Worm (Caenorhabditis elegans) whole organism, L4 larva: ENCODE measurements around the gene F59B10.5.

ENCODE experiments used
- F26F4.8 ChIP-seq: fragments of 200-800 bp; sonication (Bioruptor generic); conservative IDR thresholded peaks from 2 replicates; pipeline ENCODE4 v1.3.6; 2022; ENCODE audit warnings: missing genetic modification characterization, missing compliant biosample characterization
- R02D3.7 ChIP-seq: fragments of 150-350 bp; sonication (generic microtip); optimal IDR thresholded peaks from 3 replicates; lab custom pipeline; 2014; ENCODE audit warnings: missing biosample characterization, missing genetic modification characterization
- T26A8.4 ChIP-seq: fragments of 200-800 bp; sonication (Bioruptor generic); IDR thresholded peaks from 2 replicates; pipeline ENCODE4 v1.3.6; 2022; ENCODE audit warnings: missing genetic modification characterization, missing compliant biosample characterization
- Y105C5A.15 ChIP-seq: fragments of 200-800 bp; sonication (Bioruptor generic); IDR thresholded peaks from 2 replicates; pipeline ENCODE4 v1.3.6; 2022; ENCODE audit warnings: missing genetic modification characterization, missing compliant biosample characterization
- ZK337.2 ChIP-seq: fragments of 200-800 bp; sonication (Bioruptor generic); IDR thresholded peaks from 2 replicates; pipeline ENCODE4 v1.3.6; 2022; ENCODE audit warnings: missing genetic modification reagents, missing genetic modification characterization, missing compliant biosample characterization
- aha-1 ChIP-seq: fragments of 150-350 bp; peaks from one replicate; lab custom pipeline; 2014; ENCODE audit warnings: missing biosample characterization, missing genetic modification characterization
- arid-1 ChIP-seq: fragments of 200-800 bp; sonication (Bioruptor generic); conservative IDR thresholded peaks from 2 replicates; pipeline ENCODE4 v1.3.6; 2022; ENCODE audit warnings: missing genetic modification reagents, missing genetic modification characterization, missing compliant biosample characterization
- ceh-20 ChIP-seq: fragments of 200-800 bp; sonication (Bioruptor generic); IDR thresholded peaks from 2 replicates; pipeline ENCODE4 v1.3.6; 2022; ENCODE audit warnings: missing genetic modification reagents, missing genetic modification characterization, missing compliant biosample characterization
- ceh-32 ChIP-seq: sonication (generic microtip); optimal IDR thresholded peaks from 2 replicates; lab custom pipeline; 2016; ENCODE audit warnings: mild to moderate bottlenecking, missing genetic modification characterization, missing compliant biosample characterization; ENCODE audit not compliant: poor library complexity
- cey-2 ChIP-seq: sonication (generic microtip); optimal IDR thresholded peaks from 3 replicates; lab custom pipeline; 2017; ENCODE audit warnings: missing genetic modification characterization, mild to moderate bottlenecking, missing compliant biosample characterization, antibody characterized with exemption, borderline replicate concordance; ENCODE audit not compliant: insufficient read depth
- ctbp-1 ChIP-seq: fragments of 200-800 bp; sonication (Bioruptor generic); IDR thresholded peaks from 2 replicates; pipeline ENCODE4 v1.3.6; 2022; ENCODE audit warnings: missing genetic modification reagents, missing genetic modification characterization, missing compliant biosample characterization
- daf-19 ChIP-seq: fragments of 200-800 bp; sonication (Bioruptor generic); conservative IDR thresholded peaks from 2 replicates; pipeline ENCODE4 v1.3.6; 2022; ENCODE audit warnings: missing genetic modification characterization, missing compliant biosample characterization
- daf-8 ChIP-seq: fragments of 200-800 bp; sonication (Bioruptor generic); IDR thresholded peaks from 2 replicates; pipeline ENCODE4 v1.3.6; 2022; ENCODE audit warnings: missing genetic modification characterization, missing compliant biosample characterization
- dmd-8 ChIP-seq: fragments of 200-800 bp; sonication (Bioruptor generic); IDR thresholded peaks from 2 replicates; pipeline ENCODE4 v1.3.6; 2022; ENCODE audit warnings: missing genetic modification characterization, missing compliant biosample characterization
- dmd-9 ChIP-seq: fragments of 200-800 bp; sonication (Bioruptor generic); IDR thresholded peaks from 2 replicates; pipeline ENCODE4 v1.3.6; 2022; ENCODE audit warnings: missing genetic modification reagents, missing genetic modification characterization, missing compliant biosample characterization
- dpl-1 ChIP-seq: fragments of 150-350 bp; optimal IDR thresholded peaks from 2 replicates; lab custom pipeline; 2014; ENCODE audit warnings: missing biosample characterization, missing genetic modification reagents, missing genetic modification characterization
- dve-1 ChIP-seq: sonication (generic microtip); optimal IDR thresholded peaks from 2 replicates; lab custom pipeline; 2017; ENCODE audit warnings: antibody characterized with exemption, mild to moderate bottlenecking, missing genetic modification characterization, missing compliant biosample characterization; ENCODE audit not compliant: insufficient read depth
- egl-43 ChIP-seq: fragments of 200-800 bp; sonication (Bioruptor generic); IDR thresholded peaks from 2 replicates; pipeline ENCODE4 v1.3.6; 2022; ENCODE audit warnings: missing genetic modification reagents, missing genetic modification characterization, missing compliant biosample characterization
- hlh-11 ChIP-seq: fragments of 200-800 bp; sonication (Bioruptor generic); optimal IDR thresholded peaks from 2 replicates; lab custom pipeline; 2018; ENCODE audit warnings: mild to moderate bottlenecking, missing genetic modification characterization, missing compliant biosample characterization
- hlh-30 ChIP-seq: sonication (generic microtip); optimal IDR thresholded peaks from 2 replicates; lab custom pipeline; 2017; ENCODE audit warnings: antibody characterized with exemption, mild to moderate bottlenecking, missing genetic modification characterization, missing compliant biosample characterization; ENCODE audit not compliant: insufficient read depth
- hmg-1.1 ChIP-seq: fragments of 200-800 bp; sonication (Bioruptor generic); IDR thresholded peaks from 2 replicates; pipeline ENCODE4 v1.3.6; 2022; ENCODE audit warnings: missing genetic modification reagents, missing genetic modification characterization, missing compliant biosample characterization
- lim-7 ChIP-seq: fragments of 200-800 bp; sonication (Bioruptor generic); IDR thresholded peaks from 2 replicates; pipeline ENCODE4 v1.3.6; 2022; ENCODE audit warnings: missing genetic modification characterization, missing compliant biosample characterization
- lin-1 ChIP-seq: fragments of 200-800 bp; sonication (Bioruptor generic); IDR thresholded peaks from 2 replicates; pipeline ENCODE4 v1.3.6; 2022; ENCODE audit warnings: missing genetic modification reagents, missing genetic modification characterization, missing compliant biosample characterization
- lin-13 ChIP-seq: fragments of 150-350 bp; optimal IDR thresholded peaks from 2 replicates; lab custom pipeline; 2014; ENCODE audit warnings: missing biosample characterization, missing genetic modification reagents, missing genetic modification characterization
- lin-29 ChIP-seq: fragments of 200-800 bp; sonication (Bioruptor generic); IDR thresholded peaks from 2 replicates; pipeline ENCODE4 v1.3.6; 2022; ENCODE audit warnings: missing genetic modification reagents, missing genetic modification characterization, missing compliant biosample characterization
- lin-38 ChIP-seq: fragments of 200-800 bp; sonication (Bioruptor generic); IDR thresholded peaks from 2 replicates; pipeline ENCODE4 v1.3.6; 2022; ENCODE audit warnings: missing genetic modification reagents, missing genetic modification characterization, missing compliant biosample characterization
- lir-3 ChIP-seq: sonication (generic microtip); optimal IDR thresholded peaks from 2 replicates; lab custom pipeline; 2016; ENCODE audit warnings: mild to moderate bottlenecking, missing genetic modification characterization, missing compliant biosample characterization
- madf-5 ChIP-seq, 2 experiments: fragments of 200-800 bp; sonication (Bioruptor generic); IDR thresholded peaks; 2 replicates each; pipeline ENCODE4 v1.3.6; 2022; ENCODE audit warnings: missing compliant biosample characterization in 2 of 2, missing genetic modification characterization in 2 of 2
- mep-1 ChIP-seq: fragments of 150-350 bp; sonication (generic microtip); optimal IDR thresholded peaks from 3 replicates; lab custom pipeline; 2014; ENCODE audit warnings: missing biosample characterization, missing genetic modification characterization
- nhr-11 ChIP-seq: fragments of 150-350 bp; optimal IDR thresholded peaks from 2 replicates; lab custom pipeline; 2014; ENCODE audit warnings: missing biosample characterization, missing genetic modification characterization
- nhr-111 ChIP-seq: fragments of 200-800 bp; sonication (Bioruptor generic); optimal IDR thresholded peaks from 2 replicates; lab custom pipeline; 2018; ENCODE audit warnings: mild to moderate bottlenecking, missing genetic modification characterization, missing compliant biosample characterization
- nhr-25 ChIP-seq: sonication (generic microtip); optimal IDR thresholded peaks from 2 replicates; lab custom pipeline; 2017; ENCODE audit warnings: missing genetic modification characterization, mild to moderate bottlenecking, missing compliant biosample characterization, antibody characterized with exemption, moderate library complexity, borderline replicate concordance; ENCODE audit not compliant: insufficient read depth
- nhr-42 ChIP-seq: fragments of 200-800 bp; sonication (Bioruptor generic); IDR thresholded peaks from 2 replicates; pipeline ENCODE4 v1.3.6; 2022; ENCODE audit warnings: missing genetic modification characterization, missing compliant biosample characterization
- nhr-48 ChIP-seq: sonication (generic microtip); optimal IDR thresholded peaks from 2 replicates; lab custom pipeline; 2016; ENCODE audit warnings: mild to moderate bottlenecking, missing genetic modification characterization, missing compliant biosample characterization
- nhr-6 ChIP-seq: fragments of 150-350 bp; optimal IDR thresholded peaks from 2 replicates; lab custom pipeline; 2014; ENCODE audit warnings: missing biosample characterization, missing genetic modification characterization
- nhr-76 ChIP-seq: fragments of 150-350 bp; optimal IDR thresholded peaks from 2 replicates; lab custom pipeline; 2014; ENCODE audit warnings: missing biosample characterization, missing genetic modification characterization
- php-3 ChIP-seq: fragments of 200-800 bp; sonication (Bioruptor generic); IDR thresholded peaks from 2 replicates; pipeline ENCODE4 v1.3.6; 2022; ENCODE audit warnings: missing genetic modification reagents, missing genetic modification characterization, missing compliant biosample characterization
- rbr-2 ChIP-seq: sonication (generic microtip); optimal IDR thresholded peaks from 2 replicates; lab custom pipeline; 2016; ENCODE audit warnings: missing genotype, missing genetic modification characterization, missing compliant biosample characterization
- saeg-2 ChIP-seq: fragments of 200-800 bp; sonication (Bioruptor generic); IDR thresholded peaks from 2 replicates; pipeline ENCODE4 v1.3.6; 2022; ENCODE audit warnings: missing genetic modification reagents, missing genetic modification characterization, missing compliant biosample characterization
- spr-3 ChIP-seq: fragments of 200-800 bp; sonication (Bioruptor generic); optimal IDR thresholded peaks from 2 replicates; lab custom pipeline; 2018; ENCODE audit warnings: mild to moderate bottlenecking, missing genetic modification characterization, missing compliant biosample characterization
- tag-97 ChIP-seq: fragments of 200-800 bp; sonication (Bioruptor generic); IDR thresholded peaks from 2 replicates; pipeline ENCODE4 v1.3.6; 2022; ENCODE audit warnings: missing genetic modification characterization, missing compliant biosample characterization
- unc-39 ChIP-seq: sonication (generic microtip); optimal IDR thresholded peaks from 2 replicates; lab custom pipeline; 2017; ENCODE audit warnings: missing biosample characterization, missing genetic modification characterization
- vab-7 ChIP-seq: fragments of 200-800 bp; sonication (Bioruptor generic); IDR thresholded peaks from 2 replicates; pipeline ENCODE4 v1.3.6; 2022; ENCODE audit warnings: missing genetic modification reagents, missing genetic modification characterization, missing compliant biosample characterization
- zag-1 ChIP-seq: fragments of 150-350 bp; optimal IDR thresholded peaks from 2 replicates; lab custom pipeline; 2014; ENCODE audit warnings: missing biosample characterization, missing genetic modification characterization
- zip-11 ChIP-seq: fragments of 200-800 bp; sonication (Bioruptor generic); IDR thresholded peaks from 2 replicates; pipeline ENCODE4 v1.3.6; 2022; ENCODE audit warnings: missing genetic modification characterization, missing compliant biosample characterization
- ztf-11 ChIP-seq: fragments of 150-350 bp; optimal IDR thresholded peaks from 2 replicates; lab custom pipeline; 2014; ENCODE audit warnings: missing biosample characterization, missing genetic modification characterization
- ztf-7 ChIP-seq: fragments of 150-350 bp; optimal IDR thresholded peaks from 2 replicates; lab custom pipeline; 2014; ENCODE audit warnings: missing biosample characterization, missing genetic modification characterization

F59B10.5 gene

ce11 chrII:10504729-10505128 lies 18.8 kb downstream of the F59B10.5 start (continued):
- TF ChIP-seq cey-2 (tag; lab: Kevin White, UChicago) (no peak), zip-11 (GFP tag; lab: Robert Waterston, UW) (no peak)

DNA sequence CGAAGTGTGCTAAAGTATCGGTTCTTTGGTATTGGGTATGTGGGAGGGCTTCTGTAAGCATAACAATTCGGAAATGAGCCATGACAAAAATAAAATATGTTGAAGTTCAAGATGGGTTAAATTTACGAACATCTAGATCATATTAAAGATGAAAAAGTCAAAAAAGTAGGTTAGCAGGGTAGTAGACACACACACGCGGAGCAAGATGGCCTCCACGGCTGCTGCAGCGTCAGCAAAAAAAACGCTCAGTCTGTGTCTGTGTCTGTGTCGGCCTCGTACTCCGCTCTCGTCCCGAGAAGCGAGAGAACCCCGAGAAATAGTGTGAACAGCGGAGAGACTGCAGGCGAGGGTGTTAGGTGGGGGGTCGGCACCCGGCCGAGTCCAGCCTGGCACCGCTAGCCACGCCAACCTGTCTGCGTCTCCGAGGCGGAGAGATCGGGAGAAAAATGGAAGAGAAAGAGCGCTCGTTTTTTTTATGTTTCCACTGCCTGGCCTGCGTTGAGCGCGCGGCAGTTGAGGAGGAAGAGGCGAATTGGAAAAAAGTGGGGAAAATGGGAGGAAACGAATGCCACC lies 20.9 kb downstream of the F59B10.5 start, which contains the start of gene myrf-1:
myrf-1 (minus strand) TSS at position 51 of the 573 bp plus-strand sequence.
- TF ChIP-seq dmd-8 (GFP tag; lab: Robert Waterston, UW): 0 out of 2 replicates have a peak, but pooled peaks have one; percentile 44
- TF ChIP-seq dmd-9: 0 out of 2 replicates have a peak, but pooled peaks have one; percentile 31
- TF ChIP-seq saeg-2 (GFP tag; lab: Robert Waterston, UW): peak; percentile 84; the same call in 1 of the 2 replicates
- TF ChIP-seq nhr-76 (tag; lab: Kevin White, UChicago): no peak
- TF ChIP-seq lin-29 (GFP tag; lab: Robert Waterston, UW): peak; percentile 76; the same call in 1 of the 2 replicates
- TF ChIP-seq daf-8 (GFP tag; lab: Robert Waterston, UW): no peak
- no peak for TF ChIP-seq unc-39 (tag; lab: Kevin White, UChicago)
- peak; percentile 86 for TF ChIP-seq dve-1 (tag; lab: Kevin White, UChicago)
- TF ChIP-seq madf-5 (GFP tag; IDR thresholded peaks at IDR 0.05; lab: Robert Waterston, UW): 0 out of 4 replicates have a peak, but pooled peaks of 1 of the 2 experiments have one; percentile 73
- TF ChIP-seq ztf-11 (tag; lab: Kevin White, UChicago): no peak
- TF ChIP-seq lin-13 (GFP tag; lab: Kevin White, UChicago): peak; percentile 47
- TF ChIP-seq aha-1 (tag; lab: Kevin White, UChicago): peak; percentile 99
- TF ChIP-seq F26F4.8 (GFP tag; lab: Robert Waterston, UW): 0 out of 2 replicates have a peak, but pooled peaks have one; percentile 14
- peak; percentile 79 for TF ChIP-seq arid-1 (GFP tag; lab: Robert Waterston, UW)
- peak; percentile 60; the same call in 1 of the 2 replicates for TF ChIP-seq php-3 (GFP tag; lab: Robert Waterston, UW)
- peak; percentile 91 for TF ChIP-seq mep-1
- TF ChIP-seq ztf-7 (tag; lab: Kevin White, UChicago): peak; percentile 36
- TF ChIP-seq nhr-11 (tag; lab: Kevin White, UChicago): peak; percentile 95
- 0 out of 2 replicates have a peak, but pooled peaks have one; percentile 46 for TF ChIP-seq lim-7
- peak; percentile 64; the same call in 1 of the 2 replicates for TF ChIP-seq vab-7 (GFP tag; lab: Robert Waterston, UW)
- peak; percentile 27 for TF ChIP-seq ceh-32
- peak; percentile 90 for TF ChIP-seq T26A8.4 (GFP tag; lab: Robert Waterston, UW)
- no peak for TF ChIP-seq tag-97 (GFP tag; lab: Robert Waterston, UW)
- peak; percentile 49 for TF ChIP-seq dpl-1
- peak; percentile 92 for TF ChIP-seq rbr-2 (tag; lab: Kevin White, UChicago)
- peak; percentile 98 for TF ChIP-seq hlh-11 (tag; lab: Kevin White, UChicago)
- TF ChIP-seq ZK337.2: no peak
- no peak for TF ChIP-seq zip-11 (GFP tag; lab: Robert Waterston, UW)
- peak; percentile 89 for TF ChIP-seq nhr-25 (tag; lab: Kevin White, UChicago)
- TF ChIP-seq hlh-30: peak; percentile 90
- TF ChIP-seq nhr-6: peak; percentile 60
- TF ChIP-seq daf-19 (GFP tag; lab: Robert Waterston, UW): no peak
- no peak for TF ChIP-seq cey-2 (tag; lab: Kevin White, UChicago)
- TF ChIP-seq ceh-20 (GFP tag; lab: Robert Waterston, UW): peak; percentile 73
- TF ChIP-seq lir-3 (tag; lab: Kevin White, UChicago): peak; percentile 16
- TF ChIP-seq hmg-1.1: peak; percentile 94
- peak; percentile 48 for TF ChIP-seq spr-3 (GFP tag; lab: Kevin White, UChicago)
- TF ChIP-seq Y105C5A.15: no peak
- peak; percentile 78 for TF ChIP-seq lin-1 (GFP tag; lab: Robert Waterston, UW)
- peak; percentile 78 for TF ChIP-seq nhr-48 (tag; lab: Kevin White, UChicago)
- no peak for TF ChIP-seq R02D3.7 (tag; lab: Kevin White, UChicago)
- TF ChIP-seq nhr-42: peak; percentile 69; the same call in 1 of the 2 replicates
- TF ChIP-seq zag-1 (tag; lab: Kevin White, UChicago): no peak
- TF ChIP-seq ctbp-1 (GFP tag; lab: Robert Waterston, UW): peak; percentile 91
- TF ChIP-seq nhr-111 (GFP tag; lab: Kevin White, UChicago): no peak
- TF ChIP-seq egl-43: peak; percentile 91
- TF ChIP-seq lin-38 (GFP tag; lab: Robert Waterston, UW): peak; percentile 63
